Fruit fly (Drosophila melanogaster) whole organism, pupa: ENCODE data around the gene Or67d.

Experiments
- CG12605 ChIP-seq: fragments of 200-800 bp; sonication (Bioruptor generic); IDR thresholded peaks from 2 replicates; pipeline ENCODE4 v1.3.6; 2022; ENCODE audit warnings: missing biosample characterization, missing genetic modification characterization
- CG13204 ChIP-seq: fragments of 200-800 bp; sonication (Bioruptor generic); optimal IDR thresholded peaks from 2 replicates; lab custom pipeline; 2018; ENCODE audit warnings: missing biosample characterization, mild to moderate bottlenecking, missing genetic modification characterization, moderate library complexity
- CG14655 ChIP-seq: fragments of 200-800 bp; sonication (Bioruptor generic); optimal IDR thresholded peaks from 3 replicates; lab custom pipeline; 2017; ENCODE audit warnings: mild to moderate bottlenecking, missing biosample characterization, missing genetic modification reagents, missing genetic modification characterization
- CG9948 ChIP-seq: fragments of 200-800 bp; sonication (Bioruptor generic); optimal IDR thresholded peaks from 2 replicates; lab custom pipeline; 2018; ENCODE audit warnings: missing biosample characterization, mild to moderate bottlenecking, missing genetic modification characterization, moderate library complexity
- D1 ChIP-seq: fragments of 200-800 bp; sonication (Bioruptor generic); optimal IDR thresholded peaks from 2 replicates; lab custom pipeline; 2018; ENCODE audit warnings: missing biosample characterization, mild to moderate bottlenecking, missing genetic modification characterization, moderate library complexity
- EcR ChIP-seq: fragments of 200-800 bp; sonication (Bioruptor generic); optimal IDR thresholded peaks from 3 replicates; lab custom pipeline; 2019; ENCODE audit warnings: missing biosample characterization, missing genetic modification characterization, mild to moderate bottlenecking, moderate library complexity, missing genetic modification reagents
- Ets98B ChIP-seq: fragments of 200-800 bp; sonication (Bioruptor generic); IDR thresholded peaks from 2 replicates; pipeline ENCODE4 v1.3.6; 2022; ENCODE audit warnings: missing biosample characterization, missing genetic modification characterization
- Pif1A ChIP-seq: fragments of 200-800 bp; sonication (Bioruptor generic); optimal IDR thresholded peaks from 3 replicates; lab custom pipeline; 2016; ENCODE audit warnings: missing biosample characterization, missing genetic modification characterization
- Pif1B ChIP-seq: fragments of 200-800 bp; sonication (Bioruptor generic); optimal IDR thresholded peaks from 3 replicates; lab custom pipeline; 2016; ENCODE audit warnings: missing biosample characterization, missing genetic modification characterization
- Snoo ChIP-seq: fragments of 200-800 bp; sonication (Bioruptor generic); optimal IDR thresholded peaks from 3 replicates; lab custom pipeline; 2017; ENCODE audit warnings: missing biosample characterization, mild to moderate bottlenecking, missing genetic modification characterization, inconsistent platforms
- rn ChIP-seq: fragments of 200-800 bp; sonication (Bioruptor generic); IDR thresholded peaks from 2 replicates; pipeline ENCODE4 v1.3.6; 2022; ENCODE audit warnings: missing biosample characterization, missing genetic modification characterization

- TF ChIP-seq CG12605 (GFP tag; lab: Robert Waterston, UW) (no peak), CG14655 (GFP tag; lab: Kevin White, UChicago) (no peak), CG9948 (tag; lab: Kevin White, UChicago) (peak; percentile 5), CG13204 (GFP tag; lab: Kevin White, UChicago) (no peak), D1 (tag; lab: Kevin White, UChicago) (no peak), EcR (GFP tag; lab: Kevin White, UChicago) (no peak), rn (GFP tag; lab: Robert Waterston, UW) (no peak), Pif1A (GFP tag; lab: Kevin White, UChicago) (no peak), Pif1B (no peak), Snoo (peak; percentile 49), Ets98B (GFP tag; lab: Robert Waterston, UW) (no peak)
Measured at dm6 chr3L:10267605-10268004, 5.4 kb upstream of the Or67d start.
